Worm (Caenorhabditis elegans) whole organism, young adult: ENCODE data around the gene rig-1.

ENCODE experiments used
- B0019.2 ChIP-seq: fragments of 200-800 bp; sonication (Bioruptor generic); conservative IDR thresholded peaks from 2 replicates; pipeline ENCODE4 v1.3.6; 2022; ENCODE audit warnings: missing genetic modification reagents, missing genetic modification characterization, missing compliant biosample characterization
- D2030.7 ChIP-seq: fragments of 200-800 bp; sonication (Bioruptor generic); IDR thresholded peaks from 2 replicates; pipeline ENCODE4 v1.3.6; 2022; ENCODE audit warnings: missing genetic modification reagents, missing genetic modification characterization, missing compliant biosample characterization
- F22D6.2 ChIP-seq: sonication (generic microtip); optimal IDR thresholded peaks from 2 replicates; lab custom pipeline; 2016; ENCODE audit warnings: mild to moderate bottlenecking, missing genetic modification characterization, missing compliant biosample characterization
- F49E8.2 ChIP-seq: sonication (generic microtip); optimal IDR thresholded peaks from 3 replicates; lab custom pipeline; 2017; ENCODE audit warnings: missing genetic modification characterization, mild to moderate bottlenecking, missing compliant biosample characterization, antibody characterized with exemption, moderate library complexity; ENCODE audit not compliant: insufficient read depth
- F57A8.1 ChIP-seq: fragments of 200-800 bp; sonication (Bioruptor generic); optimal IDR thresholded peaks from 2 replicates; lab custom pipeline; 2018; ENCODE audit warnings: mild to moderate bottlenecking, missing genetic modification characterization, moderate library complexity, missing compliant biosample characterization
- T26A5.8 ChIP-seq: sonication (generic microtip); optimal IDR thresholded peaks from 2 replicates; lab custom pipeline; 2016; ENCODE audit warnings: missing genetic modification characterization, missing compliant biosample characterization
- aptf-2 ChIP-seq: fragments of 200-800 bp; sonication (Bioruptor generic); conservative IDR thresholded peaks from 2 replicates; pipeline ENCODE4 v1.3.6; 2022; ENCODE audit warnings: missing genetic modification reagents, missing genetic modification characterization, missing compliant biosample characterization
- aptf-3 ChIP-seq: fragments of 200-800 bp; sonication (Bioruptor generic); IDR thresholded peaks from 2 replicates; pipeline ENCODE4 v1.3.6; 2022; ENCODE audit warnings: missing genetic modification characterization, missing compliant biosample characterization
- atf-7 ChIP-seq: sonication (generic microtip); optimal IDR thresholded peaks from 2 replicates; lab custom pipeline; 2017; ENCODE audit warnings: mild to moderate bottlenecking, missing genetic modification characterization, missing compliant biosample characterization
- attf-3 ChIP-seq: fragments of 200-800 bp; sonication (Bioruptor generic); conservative IDR thresholded peaks from 2 replicates; pipeline ENCODE4 v1.3.6; 2022; ENCODE audit warnings: missing genetic modification reagents, missing genetic modification characterization, missing compliant biosample characterization
- attf-6 ChIP-seq: fragments of 200-800 bp; sonication (Bioruptor generic); IDR thresholded peaks from 2 replicates; pipeline ENCODE4 v1.3.6; 2022; ENCODE audit warnings: missing genetic modification reagents, missing genetic modification characterization, missing compliant biosample characterization
- bed-2 ChIP-seq: fragments of 200-800 bp; sonication (Bioruptor generic); IDR thresholded peaks from 2 replicates; pipeline ENCODE4 v1.3.6; 2022; ENCODE audit warnings: missing genetic modification reagents, missing genetic modification characterization, missing compliant biosample characterization
- ccch-3 ChIP-seq: fragments of 200-800 bp; sonication (Bioruptor generic); optimal IDR thresholded peaks from 2 replicates; lab custom pipeline; 2018; ENCODE audit warnings: mild to moderate bottlenecking, missing genetic modification characterization, missing compliant biosample characterization
- cebp-1 ChIP-seq, 2 experiments: fragments of 200-800 bp in 1 of 2; sonication (Bioruptor generic) in 1 of 2; sonication (generic microtip) in 1 of 2; IDR thresholded peaks in 1 of 2; optimal IDR thresholded peaks in 1 of 2; 2 replicates each; pipeline versions ENCODE4 v1.3.6 to Lab custom; 2017 to 2022; ENCODE audit warnings: missing compliant biosample characterization in 2 of 2, missing genetic modification characterization in 2 of 2, mild to moderate bottlenecking in 1 of 2, missing genetic modification reagents in 1 of 2, moderate library complexity in 1 of 2
- ceh-27 ChIP-seq: fragments of 200-800 bp; sonication (Bioruptor generic); optimal IDR thresholded peaks from 2 replicates; lab custom pipeline; 2018; ENCODE audit warnings: mild to moderate bottlenecking, missing genetic modification characterization, moderate library complexity, missing compliant biosample characterization
- ceh-79 ChIP-seq: sonication (generic microtip); optimal IDR thresholded peaks from 2 replicates; lab custom pipeline; 2017; ENCODE audit warnings: mild to moderate bottlenecking, missing genetic modification characterization, missing compliant biosample characterization
- ceh-91 ChIP-seq: fragments of 200-800 bp; sonication (Bioruptor generic); IDR thresholded peaks from 2 replicates; pipeline ENCODE4 v1.3.6; 2022; ENCODE audit warnings: missing genetic modification reagents, missing genetic modification characterization, missing compliant biosample characterization
- die-1 ChIP-seq: sonication (generic microtip); optimal IDR thresholded peaks from 2 replicates; lab custom pipeline; 2016; ENCODE audit warnings: missing genotype, mild to moderate bottlenecking, missing genetic modification characterization, missing compliant biosample characterization
- dox-1 ChIP-seq: fragments of 200-800 bp; sonication (Bioruptor generic); IDR thresholded peaks from 2 replicates; pipeline ENCODE4 v1.3.6; 2022; ENCODE audit warnings: missing genetic modification reagents, missing genetic modification characterization, missing compliant biosample characterization
- egl-18 ChIP-seq: fragments of 200-800 bp; sonication (Bioruptor generic); IDR thresholded peaks from 2 replicates; pipeline ENCODE4 v1.3.6; 2022; ENCODE audit warnings: missing genetic modification reagents, missing genetic modification characterization, missing compliant biosample characterization
- ets-4 ChIP-seq: fragments of 200-800 bp; sonication (Bioruptor generic); optimal IDR thresholded peaks from 2 replicates; lab custom pipeline; 2018; ENCODE audit warnings: mild to moderate bottlenecking, missing genetic modification characterization, missing compliant biosample characterization
- let-526 ChIP-seq: fragments of 200-800 bp; sonication (Bioruptor generic); IDR thresholded peaks from 2 replicates; pipeline ENCODE4 v1.3.6; 2022; ENCODE audit warnings: missing genetic modification reagents, missing genetic modification characterization, missing compliant biosample characterization
- lin-35 ChIP-seq, 3 experiments: fragments of 150-350 bp in 2 of 3; sonication (generic microtip) in 1 of 3; optimal IDR thresholded peaks; 2 replicates each; lab custom pipeline; 2014 to 2018; ENCODE audit warnings: missing biosample characterization in 3 of 3, missing genetic modification characterization in 3 of 3, missing genetic modification reagents in 3 of 3
- lin-54 ChIP-seq: fragments of 200-800 bp; sonication (Bioruptor generic); optimal IDR thresholded peaks from 2 replicates; lab custom pipeline; 2018; ENCODE audit warnings: mild to moderate bottlenecking, missing genetic modification characterization, missing compliant biosample characterization
- lir-1 ChIP-seq: fragments of 200-800 bp; sonication (Bioruptor generic); conservative IDR thresholded peaks from 2 replicates; pipeline ENCODE4 v1.3.6; 2022; ENCODE audit warnings: missing genetic modification reagents, missing genetic modification characterization, missing compliant biosample characterization
- lsl-1 ChIP-seq: fragments of 200-800 bp; sonication (Bioruptor generic); optimal IDR thresholded peaks from 2 replicates; lab custom pipeline; 2018; ENCODE audit warnings: mild to moderate bottlenecking, missing genetic modification characterization, moderate library complexity, missing compliant biosample characterization
- mes-4 ChIP-seq: sonication (generic microtip); optimal IDR thresholded peaks from 2 replicates; lab custom pipeline; 2016; ENCODE audit warnings: missing genotype, missing genetic modification characterization, missing compliant biosample characterization
- mxl-1 ChIP-seq: sonication (generic microtip); optimal IDR thresholded peaks from 2 replicates; lab custom pipeline; 2016; ENCODE audit warnings: missing genetic modification characterization, missing compliant biosample characterization
- nfya-1 ChIP-seq: sonication (generic microtip); optimal IDR thresholded peaks from 2 replicates; lab custom pipeline; 2017; ENCODE audit warnings: antibody characterized with exemption, missing compliant biosample characterization, missing genetic modification characterization, borderline replicate concordance; ENCODE audit not compliant: insufficient read depth
- nfyb-1 ChIP-seq: fragments of 200-800 bp; sonication (Bioruptor generic); IDR thresholded peaks from 2 replicates; pipeline ENCODE4 v1.3.6; 2022; ENCODE audit warnings: missing genetic modification reagents, missing genetic modification characterization, missing compliant biosample characterization
- nhr-27 ChIP-seq: fragments of 200-800 bp; sonication (Bioruptor generic); optimal IDR thresholded peaks from 2 replicates; lab custom pipeline; 2018; ENCODE audit warnings: mild to moderate bottlenecking, missing genetic modification characterization, moderate library complexity, missing compliant biosample characterization
- nhr-90 ChIP-seq: sonication (generic microtip); optimal IDR thresholded peaks from 2 replicates; lab custom pipeline; 2016; ENCODE audit warnings: missing genotype, mild to moderate bottlenecking, missing genetic modification characterization, missing compliant biosample characterization
- rcor-1 ChIP-seq: fragments of 200-800 bp; sonication (Bioruptor generic); IDR thresholded peaks from 2 replicates; pipeline ENCODE4 v1.3.6; 2022; ENCODE audit warnings: missing genetic modification reagents, missing genetic modification characterization, missing compliant biosample characterization
- rec-8 ChIP-seq, 2 experiments: sonication (generic microtip); optimal IDR thresholded peaks; 2 replicates each; lab custom pipeline; 2016; ENCODE audit warnings: mild to moderate bottlenecking in 2 of 2, missing genetic modification characterization in 2 of 2, missing genetic modification reagents in 2 of 2, missing genotype in 2 of 2, missing biosample characterization in 1 of 2, missing compliant biosample characterization in 1 of 2, moderate library complexity in 1 of 2
- repo-1 ChIP-seq: sonication (generic microtip); optimal IDR thresholded peaks from 2 replicates; lab custom pipeline; 2017; ENCODE audit warnings: mild to moderate bottlenecking, missing genetic modification characterization, missing compliant biosample characterization
- rpc-1 ChIP-seq, 2 experiments: fragments of 150-350 bp in 1 of 2; sonication (generic microtip) in 1 of 2; optimal IDR thresholded peaks; 2 replicates each; lab custom pipeline; 2014 to 2018; ENCODE audit warnings: missing biosample characterization in 1 of 2, missing genetic modification characterization in 1 of 2, missing genetic modification reagents in 1 of 2, missing genotype in 1 of 2
- sea-2 ChIP-seq: fragments of 200-800 bp; sonication (Bioruptor generic); IDR thresholded peaks from 2 replicates; pipeline ENCODE4 v1.3.6; 2022; ENCODE audit warnings: missing genetic modification characterization, missing compliant biosample characterization
- snpc-1.1 ChIP-seq: sonication (generic microtip); optimal IDR thresholded peaks from 2 replicates; lab custom pipeline; 2017; ENCODE audit warnings: missing genetic modification characterization, mild to moderate bottlenecking, missing compliant biosample characterization, antibody characterized with exemption, moderate library complexity, missing genotype, missing genetic modification reagents; ENCODE audit not compliant: insufficient read depth
- tbx-9 ChIP-seq: sonication (generic microtip); optimal IDR thresholded peaks from 2 replicates; lab custom pipeline; 2016; ENCODE audit warnings: borderline replicate concordance, missing genetic modification characterization, inconsistent platforms, missing compliant biosample characterization
- unc-130 ChIP-seq: sonication (generic microtip); optimal IDR thresholded peaks from 2 replicates; lab custom pipeline; 2016; ENCODE audit warnings: missing genetic modification reagents, missing genetic modification characterization, missing compliant biosample characterization
- ztf-22 ChIP-seq: fragments of 200-800 bp; sonication (Bioruptor generic); optimal IDR thresholded peaks from 2 replicates; lab custom pipeline; 2018; ENCODE audit warnings: mild to moderate bottlenecking, missing genetic modification characterization, moderate library complexity, missing compliant biosample characterization
- ztf-25 ChIP-seq: fragments of 200-800 bp; sonication (Bioruptor generic); IDR thresholded peaks from 2 replicates; pipeline ENCODE4 v1.3.6; 2022; ENCODE audit warnings: missing genetic modification reagents, missing genetic modification characterization, missing compliant biosample characterization

rig-1 gene

DNA sequence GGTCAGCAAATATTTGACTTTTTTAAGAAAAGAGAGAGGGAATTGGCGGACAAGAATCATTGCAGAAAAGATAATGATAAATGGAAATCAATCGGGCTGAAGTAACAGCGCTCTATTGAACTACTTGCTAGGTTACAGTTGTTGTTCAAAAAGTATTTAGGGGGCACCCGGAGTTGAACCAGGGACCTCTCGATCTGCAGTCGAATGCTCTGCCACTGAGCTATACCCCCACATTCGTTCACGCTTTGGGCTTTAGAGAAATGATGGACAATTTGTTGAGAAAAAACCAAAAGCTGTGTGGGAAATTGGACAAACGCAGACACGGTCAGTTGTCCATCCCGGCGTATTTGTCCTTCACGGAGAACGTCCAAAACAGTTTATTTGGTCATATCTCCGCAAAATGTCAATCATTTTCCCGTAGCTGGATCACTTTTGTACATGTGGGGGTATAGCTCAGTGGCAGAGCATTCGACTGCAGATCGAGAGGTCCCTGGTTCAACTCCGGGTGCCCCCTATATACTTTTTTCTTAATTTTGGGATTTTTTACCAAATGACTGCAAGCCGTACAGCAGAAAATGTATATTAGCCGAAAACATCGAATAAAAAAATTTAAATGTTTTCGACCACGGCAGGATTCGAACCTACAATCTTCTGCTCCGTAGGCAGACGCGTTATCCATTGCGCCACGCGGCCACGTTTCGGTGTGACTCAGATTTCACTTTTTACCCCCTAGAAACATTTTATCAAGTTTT, 36.4 kb upstream of the rig-1 start (continued):
- TF ChIP-seq atf-7 (no peak), lsl-1 (no peak), tbx-9 (tag; lab: Kevin White, UChicago) (peak; percentile 47), die-1 (tag; lab: Kevin White, UChicago) (peak; percentile 62), repo-1 (tag; lab: Kevin White, UChicago) (peak; percentile 23), ztf-22 (GFP tag; lab: Kevin White, UChicago) (no peak), nhr-27 (no peak), B0019.2 (GFP tag; lab: Robert Waterston, UW) (no peak), F57A8.1 (GFP tag; lab: Kevin White, UChicago) (no peak), rec-8 (tag; optimal IDR thresholded peaks at IDR 0.05; lab: Kevin White, UChicago) (peak; percentile 10 to 59), ets-4 (GFP tag; lab: Kevin White, UChicago) (no peak), sea-2 (GFP tag; lab: Robert Waterston, UW) (no peak), D2030.7 (GFP tag; lab: Robert Waterston, UW) (peak; percentile 80), F22D6.2 (tag; lab: Kevin White, UChicago) (no peak), lir-1 (no peak), lin-35 (GFP tag; optimal IDR thresholded peaks at IDR 0.05; lab: Kevin White, UChicago) (peak in 1 of 3 experiments; percentile 11), mxl-1 (no peak), ztf-25 (GFP tag; lab: Robert Waterston, UW) (0 out of 2 replicates have a peak, but pooled peaks have one; percentile 15), ceh-79 (tag; lab: Kevin White, UChicago) (no peak), aptf-3 (GFP tag; lab: Robert Waterston, UW) (no peak), ceh-91 (GFP tag; lab: Robert Waterston, UW) (no peak), attf-6 (no peak), aptf-2 (GFP tag; lab: Robert Waterston, UW) (no peak), ccch-3 (GFP tag; lab: Kevin White, UChicago) (no peak), let-526 (GFP tag; lab: Robert Waterston, UW) (no peak), snpc-1.1 (tag; lab: Kevin White, UChicago) (no peak), cebp-1 (GFP tag; IDR thresholded peaks at IDR 0.05; lab: Robert Waterston, UW) (no peak), cebp-1 (tag; optimal IDR thresholded peaks at IDR 0.05; lab: Kevin White, UChicago) (no peak), dox-1 (GFP tag; lab: Robert Waterston, UW) (peak; percentile 53; the same call in 1 of the 2 replicates), egl-18 (GFP tag; lab: Robert Waterston, UW) (no peak), nhr-90 (tag; lab: Kevin White, UChicago) (peak; percentile 64), bed-2 (GFP tag; lab: Robert Waterston, UW) (no peak), attf-3 (GFP tag; lab: Robert Waterston, UW) (no peak)

DNA sequence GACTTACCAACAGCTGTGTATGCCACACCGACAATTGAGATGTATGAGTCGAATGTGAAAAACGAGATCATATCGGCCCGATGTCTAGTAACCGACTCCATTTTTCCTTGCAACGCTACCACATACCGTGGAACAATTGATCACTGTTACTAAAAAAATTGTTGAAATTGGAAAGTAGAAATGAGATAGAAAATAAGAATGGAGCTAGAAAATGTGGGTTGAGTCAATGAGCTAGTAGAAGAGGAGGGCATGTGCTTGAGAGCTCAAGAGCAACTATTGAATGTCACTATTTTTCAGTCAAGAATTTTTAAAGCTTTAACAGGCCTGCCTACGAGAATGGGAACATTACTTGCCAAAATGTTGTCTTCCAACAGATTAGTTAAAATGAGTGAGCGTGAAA, 35.3 kb upstream of the rig-1 start, which contains the start of gene K01A12.3:
Gene K01A12.3, minus strand, starts transcription at position 101 of the 400 bp plus-strand sequence.
- TF ChIP-seq T26A5.8 (tag; lab: Kevin White, UChicago) (no peak), mes-4 (tag; lab: Kevin White, UChicago) (no peak)

DNA sequence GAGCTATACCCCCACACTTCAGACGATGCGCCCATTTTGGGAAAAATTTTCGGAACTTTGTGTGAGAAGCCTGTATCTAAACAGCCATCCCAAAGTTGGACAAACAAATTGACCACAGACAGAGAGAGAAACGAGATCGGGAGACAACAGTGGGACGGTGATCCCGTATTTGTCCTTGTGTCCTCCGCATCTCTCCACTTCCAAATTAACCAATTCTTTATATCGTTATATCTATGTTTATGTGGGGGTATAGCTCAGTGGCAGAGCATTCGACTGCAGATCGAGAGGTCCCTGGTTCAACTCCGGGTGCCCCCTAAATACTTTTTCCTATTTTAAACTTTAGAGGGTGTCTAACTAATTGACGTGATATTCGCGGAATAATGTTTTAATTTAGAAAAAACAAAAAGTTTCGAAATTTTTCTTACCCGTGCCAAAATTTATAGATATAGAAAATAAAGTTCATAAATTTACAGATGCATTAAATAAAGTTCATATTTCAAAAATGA, 21.7 kb upstream of the rig-1 start:
- TF ChIP-seq F57A8.1 (GFP tag; lab: Kevin White, UChicago) (peak; percentile 61), nfyb-1 (GFP tag; lab: Robert Waterston, UW) (peak; percentile 70; the same call in 1 of the 2 replicates), lin-54 (GFP tag; lab: Kevin White, UChicago) (no peak), dox-1 (GFP tag; lab: Robert Waterston, UW) (no peak; the same call in 1 of the 2 replicates), rpc-1 (optimal IDR thresholded peaks at IDR 0.05; lab: Kevin White, UChicago) (peak; percentile 88), rpc-1 (tag; optimal IDR thresholded peaks at IDR 0.05; lab: Kevin White, UChicago) (peak; percentile 97), ceh-27 (GFP tag; lab: Kevin White, UChicago) (no peak), unc-130 (GFP tag; lab: Kevin White, UChicago) (peak; percentile 36), rcor-1 (GFP tag; lab: Robert Waterston, UW) (peak; percentile 35; the same call in 1 of the 2 replicates), nfya-1 (tag; lab: Kevin White, UChicago) (no peak), F49E8.2 (tag; lab: Kevin White, UChicago) (no peak), ccch-3 (GFP tag; lab: Kevin White, UChicago) (peak; percentile 3), B0019.2 (GFP tag; lab: Robert Waterston, UW) (no peak), D2030.7 (GFP tag; lab: Robert Waterston, UW) (peak; percentile 68)
